Worm (Caenorhabditis elegans) whole organism, L4 larva: ENCODE measurements around the gene F58A6.5.

Experiments
- F49E8.2 ChIP-seq: sonication (generic microtip); optimal IDR thresholded peaks from 2 replicates; lab custom pipeline; 2016; ENCODE audit warnings: missing compliant biosample characterization, mild to moderate bottlenecking, missing genetic modification characterization, borderline replicate concordance
- aha-1 ChIP-seq: fragments of 150-350 bp; peaks from one replicate; lab custom pipeline; 2014; ENCODE audit warnings: missing biosample characterization, missing genetic modification characterization
- ama-1 ChIP-seq: fragments of 150-350 bp; optimal IDR thresholded peaks from 2 replicates; lab custom pipeline; 2014; ENCODE audit warnings: inconsistent platforms, mixed read lengths
- arid-1 ChIP-seq: fragments of 200-800 bp; sonication (Bioruptor generic); conservative IDR thresholded peaks from 2 replicates; pipeline ENCODE4 v1.3.6; 2022; ENCODE audit warnings: missing genetic modification reagents, missing genetic modification characterization, missing compliant biosample characterization
- ceh-20 ChIP-seq: fragments of 200-800 bp; sonication (Bioruptor generic); IDR thresholded peaks from 2 replicates; pipeline ENCODE4 v1.3.6; 2022; ENCODE audit warnings: missing genetic modification reagents, missing genetic modification characterization, missing compliant biosample characterization
- ceh-82 ChIP-seq: sonication (generic microtip); optimal IDR thresholded peaks from 2 replicates; lab custom pipeline; 2017; ENCODE audit warnings: missing biosample characterization, missing genetic modification characterization
- ces-1 ChIP-seq: fragments of 150-350 bp; sonication (generic microtip); optimal IDR thresholded peaks from 4 replicates; lab custom pipeline; 2014; ENCODE audit warnings: missing biosample characterization, missing genetic modification reagents, missing genetic modification characterization
- ctbp-1 ChIP-seq: fragments of 200-800 bp; sonication (Bioruptor generic); IDR thresholded peaks from 2 replicates; pipeline ENCODE4 v1.3.6; 2022; ENCODE audit warnings: missing genetic modification reagents, missing genetic modification characterization, missing compliant biosample characterization
- daf-16 ChIP-seq, 3 experiments: sonication (generic microtip); optimal IDR thresholded peaks; 2 replicates each; lab custom pipeline; 2016 to 2017; ENCODE audit warnings: missing genetic modification characterization in 3 of 3, missing genetic modification reagents in 3 of 3, mild to moderate bottlenecking in 2 of 3, missing compliant biosample characterization in 2 of 3, missing biosample characterization in 1 of 3, moderate library complexity in 1 of 3
- daf-19 ChIP-seq: fragments of 200-800 bp; sonication (Bioruptor generic); conservative IDR thresholded peaks from 2 replicates; pipeline ENCODE4 v1.3.6; 2022; ENCODE audit warnings: missing genetic modification characterization, missing compliant biosample characterization
- dmd-8 ChIP-seq: fragments of 200-800 bp; sonication (Bioruptor generic); IDR thresholded peaks from 2 replicates; pipeline ENCODE4 v1.3.6; 2022; ENCODE audit warnings: missing genetic modification characterization, missing compliant biosample characterization
- dpl-1 ChIP-seq: fragments of 150-350 bp; optimal IDR thresholded peaks from 2 replicates; lab custom pipeline; 2014; ENCODE audit warnings: missing biosample characterization, missing genetic modification reagents, missing genetic modification characterization
- dve-1 ChIP-seq: sonication (generic microtip); optimal IDR thresholded peaks from 2 replicates; lab custom pipeline; 2017; ENCODE audit warnings: antibody characterized with exemption, mild to moderate bottlenecking, missing genetic modification characterization, missing compliant biosample characterization; ENCODE audit not compliant: insufficient read depth
- egl-27 ChIP-seq: sonication (generic microtip); optimal IDR thresholded peaks from 3 replicates; lab custom pipeline; 2017; ENCODE audit warnings: missing biosample characterization, missing genetic modification reagents, missing genetic modification characterization
- hif-1 ChIP-seq, 2 experiments: sonication (generic microtip); optimal IDR thresholded peaks; 2 replicates each; lab custom pipeline; 2016 to 2017; ENCODE audit warnings: missing compliant biosample characterization in 2 of 2, missing genetic modification characterization in 2 of 2, missing genetic modification reagents in 2 of 2, missing genotype in 2 of 2, mild to moderate bottlenecking in 1 of 2
- lim-7 ChIP-seq: fragments of 200-800 bp; sonication (Bioruptor generic); IDR thresholded peaks from 2 replicates; pipeline ENCODE4 v1.3.6; 2022; ENCODE audit warnings: missing genetic modification characterization, missing compliant biosample characterization
- lin-29 ChIP-seq: fragments of 200-800 bp; sonication (Bioruptor generic); IDR thresholded peaks from 2 replicates; pipeline ENCODE4 v1.3.6; 2022; ENCODE audit warnings: missing genetic modification reagents, missing genetic modification characterization, missing compliant biosample characterization
- madf-9 ChIP-seq: fragments of 200-800 bp; sonication (Bioruptor generic); conservative IDR thresholded peaks from 2 replicates; pipeline ENCODE4 v1.3.6; 2022; ENCODE audit warnings: missing genetic modification reagents, missing genetic modification characterization, missing compliant biosample characterization
- mdl-1 ChIP-seq, 2 experiments: fragments of 150-350 bp in 1 of 2; sonication (generic microtip) in 1 of 2; optimal IDR thresholded peaks; 2 replicates each; lab custom pipeline; 2014 to 2017; ENCODE audit warnings: missing biosample characterization in 2 of 2, missing genetic modification characterization in 2 of 2
- mdt-29 ChIP-seq: fragments of 200-800 bp; sonication (Bioruptor generic); IDR thresholded peaks from 2 replicates; pipeline ENCODE4 v1.3.6; 2022; ENCODE audit warnings: missing genetic modification reagents, missing genetic modification characterization, missing compliant biosample characterization
- mxl-2 ChIP-seq: fragments of 200-800 bp; sonication (Bioruptor generic); conservative IDR thresholded peaks from 2 replicates; pipeline ENCODE4 v1.3.6; 2022; ENCODE audit warnings: missing genetic modification reagents, missing genetic modification characterization, missing compliant biosample characterization
- nhr-102 ChIP-seq: sonication (generic microtip); optimal IDR thresholded peaks from 2 replicates; lab custom pipeline; 2016; ENCODE audit warnings: mild to moderate bottlenecking, missing genetic modification characterization, moderate library complexity, missing compliant biosample characterization
- nhr-77 ChIP-seq: fragments of 150-350 bp; optimal IDR thresholded peaks from 2 replicates; lab custom pipeline; 2014; ENCODE audit warnings: missing biosample characterization, missing genetic modification characterization
- pha-4 ChIP-seq, 2 experiments: fragments of 150-350 bp in 1 of 2; fragments of 200-800 bp in 1 of 2; sonication (Bioruptor generic) in 1 of 2; IDR thresholded peaks in 1 of 2; optimal IDR thresholded peaks in 1 of 2; 2 replicates each; pipeline versions ENCODE4 v1.3.6 to Lab custom; 2014 to 2022; ENCODE audit warnings: missing genetic modification characterization in 2 of 2, missing genetic modification reagents in 2 of 2, missing biosample characterization in 1 of 2, missing compliant biosample characterization in 1 of 2
- sdz-12 ChIP-seq: fragments of 200-800 bp; sonication (Bioruptor generic); optimal IDR thresholded peaks from 2 replicates; lab custom pipeline; 2018; ENCODE audit warnings: mild to moderate bottlenecking, missing genetic modification characterization, missing compliant biosample characterization
- set-16 ChIP-seq: fragments of 200-800 bp; sonication (Bioruptor generic); IDR thresholded peaks from 2 replicates; pipeline ENCODE4 v1.3.6; 2022; ENCODE audit warnings: missing genetic modification reagents, missing genetic modification characterization, missing compliant biosample characterization
- spr-1 ChIP-seq: sonication (generic microtip); optimal IDR thresholded peaks from 2 replicates; lab custom pipeline; 2016; ENCODE audit warnings: mild to moderate bottlenecking, missing genetic modification characterization, missing compliant biosample characterization
- tag-97 ChIP-seq: fragments of 200-800 bp; sonication (Bioruptor generic); IDR thresholded peaks from 2 replicates; pipeline ENCODE4 v1.3.6; 2022; ENCODE audit warnings: missing genetic modification characterization, missing compliant biosample characterization
- unc-130 ChIP-seq: sonication (generic microtip); optimal IDR thresholded peaks from 2 replicates; lab custom pipeline; 2016; ENCODE audit warnings: missing genetic modification reagents, missing genetic modification characterization, missing compliant biosample characterization
- unc-62 ChIP-seq, 3 experiments: fragments of 150-350 bp in 1 of 3; sonication (generic microtip); optimal IDR thresholded peaks in 2 of 3; peaks in 1 of 3; 1 replicate in 1 of 3; 2 replicates in 2 of 3; lab custom pipeline; 2014 to 2017; ENCODE audit warnings: missing biosample characterization in 3 of 3, missing genetic modification characterization in 3 of 3, missing genetic modification reagents in 3 of 3, missing genotype in 1 of 3
- vab-7 ChIP-seq: fragments of 200-800 bp; sonication (Bioruptor generic); IDR thresholded peaks from 2 replicates; pipeline ENCODE4 v1.3.6; 2022; ENCODE audit warnings: missing genetic modification reagents, missing genetic modification characterization, missing compliant biosample characterization
- ztf-11 ChIP-seq: fragments of 150-350 bp; optimal IDR thresholded peaks from 2 replicates; lab custom pipeline; 2014; ENCODE audit warnings: missing biosample characterization, missing genetic modification characterization

F58A6.5 gene

DNA sequence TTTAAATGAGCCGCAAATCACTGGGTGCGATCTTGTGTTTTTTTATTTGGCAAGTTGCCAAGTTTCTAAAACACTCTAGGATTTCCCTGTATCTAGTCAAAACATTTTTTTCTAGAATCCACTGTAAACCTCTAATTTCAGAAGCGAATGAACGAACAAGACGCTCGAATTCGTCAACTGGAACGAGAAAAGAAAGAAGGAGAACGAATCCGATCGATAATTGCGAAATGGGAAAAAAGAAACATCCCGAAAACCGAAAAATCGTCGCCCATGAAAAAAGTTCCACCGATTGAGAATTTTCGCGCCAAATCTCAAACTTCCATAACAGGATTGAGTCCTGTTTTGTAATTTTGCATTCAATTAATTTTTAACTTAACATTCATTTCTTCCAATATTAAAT lies 28.7 kb upstream of the F58A6.5 start:
- no peak for TF ChIP-seq arid-1 (GFP tag; lab: Robert Waterston, UW)
- TF ChIP-seq tag-97 (GFP tag; lab: Robert Waterston, UW): no peak
- no peak for TF ChIP-seq ces-1 (GFP tag; lab: Kevin White, UChicago)
- TF ChIP-seq aha-1 (tag; lab: Kevin White, UChicago): peak; percentile 93
- no peak for TF ChIP-seq spr-1 (tag; lab: Kevin White, UChicago)
- no peak for TF ChIP-seq ctbp-1
- peak in 1 of 2 experiments; percentile 37 for TF ChIP-seq unc-62 (GFP tag; optimal IDR thresholded peaks at IDR 0.05 in 1 of 2; lab: Kevin White, UChicago)
- no peak for TF ChIP-seq unc-62 (tag; optimal IDR thresholded peaks at IDR 0.05; lab: Kevin White, UChicago)
- TF ChIP-seq unc-130 (GFP tag; lab: Kevin White, UChicago): no peak
- TF ChIP-seq, all 104 proteins: peak for 2

DNA sequence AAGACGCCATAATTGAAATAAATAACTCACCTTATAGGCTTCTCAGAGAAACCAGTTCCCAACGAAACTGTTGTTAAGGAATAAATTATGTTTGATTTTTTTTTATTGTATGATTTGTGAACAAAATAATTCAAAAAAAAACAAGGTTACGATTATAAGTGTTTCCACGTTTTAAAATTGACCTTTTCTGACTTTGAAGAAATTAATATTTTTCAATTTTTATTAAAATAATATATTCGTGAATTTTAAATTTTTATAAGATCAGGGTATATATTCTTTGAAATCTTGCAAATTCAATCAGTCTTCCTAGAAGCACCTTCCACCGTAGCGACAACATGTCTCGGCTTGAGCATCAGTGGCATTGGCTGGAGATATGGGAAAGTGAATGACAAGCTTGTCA lies 26.1 kb upstream of the F58A6.5 start, which contains the start of gene C27D6.3:
C27D6.3 (minus strand) TSS at position 101 of the 400 bp plus-strand sequence.
- no peak for TF ChIP-seq dmd-8
- TF ChIP-seq ceh-20 (GFP tag; lab: Robert Waterston, UW): no peak
- no peak for TF ChIP-seq dve-1
- TF ChIP-seq ztf-11 (tag; lab: Kevin White, UChicago): no peak
- TF ChIP-seq mdt-29 (GFP tag; lab: Robert Waterston, UW): no peak
- no peak for TF ChIP-seq ama-1 (lab: Kevin White, UChicago)
- TF ChIP-seq hif-1 (tag; optimal IDR thresholded peaks at IDR 0.05; lab: Kevin White, UChicago): no peak
- no peak for TF ChIP-seq F49E8.2 (tag; lab: Kevin White, UChicago)
- TF ChIP-seq set-16 (GFP tag; lab: Robert Waterston, UW): no peak
- no peak for TF ChIP-seq madf-9
- no peak for TF ChIP-seq sdz-12 (GFP tag; lab: Kevin White, UChicago)
- no peak for TF ChIP-seq mxl-2 (GFP tag; lab: Robert Waterston, UW)
- no peak for TF ChIP-seq nhr-102 (tag; lab: Kevin White, UChicago)
- no peak for TF ChIP-seq vab-7 (GFP tag; lab: Robert Waterston, UW)
- TF ChIP-seq lin-29 (GFP tag; lab: Robert Waterston, UW): no peak
- TF ChIP-seq egl-27 (tag; lab: Kevin White, UChicago): no peak
- TF ChIP-seq dpl-1 (GFP tag; lab: Kevin White, UChicago): no peak
- TF ChIP-seq spr-1 (tag; lab: Kevin White, UChicago): no peak
- TF ChIP-seq mdl-1 (tag; optimal IDR thresholded peaks at IDR 0.05; lab: Kevin White, UChicago): no peak
- no peak for TF ChIP-seq lim-7 (GFP tag; lab: Robert Waterston, UW)
- TF ChIP-seq, all 104 proteins: peak for 0

DNA sequence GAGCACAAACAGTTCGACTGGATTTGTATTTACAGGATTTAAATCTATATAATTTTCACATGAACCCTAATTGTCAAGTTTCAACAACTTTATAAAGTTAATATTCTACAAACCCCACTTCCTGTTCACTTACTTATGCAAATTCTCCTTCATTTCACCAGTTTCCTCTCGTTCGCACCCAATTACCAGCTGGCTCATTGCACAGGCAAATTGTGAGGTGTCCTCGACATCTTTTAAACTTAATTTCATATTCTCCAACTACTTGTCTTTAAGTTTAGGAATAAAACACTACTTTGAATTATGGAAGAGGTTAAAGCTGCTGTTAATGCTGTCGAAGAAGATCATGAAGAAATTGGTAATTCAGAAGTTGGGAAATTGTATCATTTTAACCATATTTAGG lies 24.2 kb upstream of the F58A6.5 start, which contains the start of gene C27D6.1:
C27D6.1 (plus strand) TSS at position 301 of the 400 bp plus-strand sequence.
- TF ChIP-seq ceh-82 (no peak), unc-62 (GFP tag; optimal IDR thresholded peaks at IDR 0.05 in 1 of 2; lab: Kevin White, UChicago) (peak in 1 of 2 experiments; percentile 74), unc-62 (tag; optimal IDR thresholded peaks at IDR 0.05; lab: Kevin White, UChicago) (no peak), aha-1 (tag; lab: Kevin White, UChicago) (peak; percentile 5)

DNA sequence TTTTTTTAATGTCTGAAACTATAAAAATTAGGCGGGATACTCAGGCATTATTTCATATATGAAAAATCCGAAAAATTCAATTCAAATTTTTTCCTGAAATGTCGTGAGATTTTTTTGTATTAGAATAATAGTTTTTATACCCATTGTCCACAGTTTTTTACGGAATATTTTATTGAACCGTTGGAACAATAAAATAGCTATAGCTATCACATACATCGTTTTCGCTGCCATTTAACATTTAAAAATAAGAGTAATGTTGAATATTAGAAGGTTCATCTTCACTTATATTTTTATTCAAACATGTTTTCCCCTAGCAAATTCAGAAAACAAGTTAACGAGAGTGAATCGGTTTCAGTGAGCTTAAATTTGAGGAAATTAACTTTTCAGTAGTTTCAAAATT lies 23.4 kb upstream of the F58A6.5 start, which contains the start of gene C27D6.15:
C27D6.15 (plus strand) TSS at position 301 of the 400 bp plus-strand sequence.
- TF ChIP-seq ztf-11 (tag; lab: Kevin White, UChicago): no peak
- TF ChIP-seq pha-4 (GFP tag; IDR thresholded peaks at IDR 0.05; lab: Robert Waterston, UW): no peak
- TF ChIP-seq pha-4 (tag; optimal IDR thresholded peaks at IDR 0.05; lab: Kevin White, UChicago): no peak
- TF ChIP-seq nhr-77: no peak
- TF ChIP-seq hif-1 (tag; optimal IDR thresholded peaks at IDR 0.05; lab: Kevin White, UChicago): no peak
- no peak for TF ChIP-seq daf-16 (GFP tag; optimal IDR thresholded peaks at IDR 0.05; lab: Kevin White, UChicago)
- TF ChIP-seq daf-16 (tag; optimal IDR thresholded peaks at IDR 0.05; lab: Kevin White, UChicago): no peak
- no peak for TF ChIP-seq egl-27 (tag; lab: Kevin White, UChicago)
- no peak for TF ChIP-seq ceh-82
- TF ChIP-seq daf-19 (GFP tag; lab: Robert Waterston, UW): no peak
- TF ChIP-seq, all 104 proteins: peak for 0
